Worm (Caenorhabditis elegans) whole organism, mixed stage, embryonic: ENCODE measurements around the gene srh-293.

Source experiments
- M03D4.4 ChIP-seq: sonication (generic microtip); optimal IDR thresholded peaks from 2 replicates; lab custom pipeline; 2017; ENCODE audit warnings: mild to moderate bottlenecking, missing genetic modification characterization, missing compliant biosample characterization
- bed-3 ChIP-seq: fragments of 200-800 bp; sonication (Bioruptor generic); optimal IDR thresholded peaks from 3 replicates; lab custom pipeline; 2018; ENCODE audit warnings: mild to moderate bottlenecking, missing genetic modification characterization, moderate library complexity, missing compliant biosample characterization
- blmp-1 ChIP-seq: fragments of 150-350 bp; optimal IDR thresholded peaks from 2 replicates; lab custom pipeline; 2014; ENCODE audit warnings: missing biosample characterization, missing genetic modification characterization
- ceh-39 ChIP-seq: fragments of 150-350 bp; optimal IDR thresholded peaks from 2 replicates; lab custom pipeline; 2014; ENCODE audit warnings: missing biosample characterization, missing genetic modification characterization
- ceh-83 ChIP-seq: fragments of 200-800 bp; sonication (Bioruptor generic); optimal IDR thresholded peaks from 2 replicates; lab custom pipeline; 2018; ENCODE audit warnings: mild to moderate bottlenecking, missing genetic modification characterization, missing compliant biosample characterization
- ces-1 ChIP-seq: fragments of 150-350 bp; optimal IDR thresholded peaks from 2 replicates; lab custom pipeline; 2014; ENCODE audit warnings: missing biosample characterization, missing genetic modification reagents, missing genetic modification characterization
- cnd-1 ChIP-seq: fragments of 200-800 bp; sonication (Bioruptor generic); optimal IDR thresholded peaks from 2 replicates; lab custom pipeline; 2018; ENCODE audit warnings: mild to moderate bottlenecking, missing genetic modification characterization, missing compliant biosample characterization
- elt-1 ChIP-seq: sonication (generic microtip); optimal IDR thresholded peaks from 2 replicates; lab custom pipeline; 2017; ENCODE audit warnings: missing genetic modification characterization, mild to moderate bottlenecking, missing compliant biosample characterization, antibody characterized with exemption, moderate library complexity, borderline replicate concordance; ENCODE audit not compliant: insufficient read depth
- flh-1 ChIP-seq: fragments of 200-800 bp; sonication (Bioruptor generic); optimal IDR thresholded peaks from 2 replicates; lab custom pipeline; 2018; ENCODE audit warnings: mild to moderate bottlenecking, missing genetic modification characterization, moderate library complexity, missing compliant biosample characterization
- hlh-1 ChIP-seq: fragments of 150-350 bp; optimal IDR thresholded peaks from 2 replicates; lab custom pipeline; 2014; ENCODE audit warnings: missing biosample characterization, missing genetic modification reagents, missing genetic modification characterization
- lin-32 ChIP-seq: fragments of 200-800 bp; sonication (Bioruptor generic); optimal IDR thresholded peaks from 2 replicates; lab custom pipeline; 2018; ENCODE audit warnings: mild to moderate bottlenecking, missing genetic modification characterization, missing compliant biosample characterization
- lsy-2 ChIP-seq: fragments of 150-350 bp; optimal IDR thresholded peaks from 2 replicates; lab custom pipeline; 2014; ENCODE audit warnings: missing biosample characterization, missing genetic modification characterization
- mab-5 ChIP-seq: fragments of 150-350 bp; optimal IDR thresholded peaks from 2 replicates; lab custom pipeline; 2014; ENCODE audit warnings: missing biosample characterization, missing genetic modification characterization
- mep-1 ChIP-seq: fragments of 150-350 bp; optimal IDR thresholded peaks from 2 replicates; lab custom pipeline; 2017; ENCODE audit warnings: missing biosample characterization, missing genetic modification reagents, missing genetic modification characterization, inconsistent platforms
- mls-2 ChIP-seq: sonication (generic microtip); optimal IDR thresholded peaks from 2 replicates; lab custom pipeline; 2016; ENCODE audit warnings: mild to moderate bottlenecking, missing genetic modification characterization, moderate library complexity, missing compliant biosample characterization
- nhr-12 ChIP-seq: fragments of 150-350 bp; optimal IDR thresholded peaks from 2 replicates; lab custom pipeline; 2014; ENCODE audit warnings: missing biosample characterization, missing genetic modification characterization
- nhr-2 ChIP-seq: fragments of 150-350 bp; optimal IDR thresholded peaks from 2 replicates; lab custom pipeline; 2014; ENCODE audit warnings: missing biosample characterization, missing genetic modification characterization
- nhr-237 ChIP-seq: fragments of 150-350 bp; optimal IDR thresholded peaks from 2 replicates; lab custom pipeline; 2014; ENCODE audit warnings: missing biosample characterization, missing genetic modification characterization
- nhr-28 ChIP-seq: fragments of 150-350 bp; optimal IDR thresholded peaks from 2 replicates; lab custom pipeline; 2014; ENCODE audit warnings: missing biosample characterization, missing genetic modification characterization
- pha-4 ChIP-seq: fragments of 150-350 bp; optimal IDR thresholded peaks from 2 replicates; lab custom pipeline; 2018; ENCODE audit warnings: missing biosample characterization, missing genetic modification reagents, missing genetic modification characterization
- sem-2 ChIP-seq: fragments of 200-800 bp; sonication (Bioruptor generic); optimal IDR thresholded peaks from 2 replicates; lab custom pipeline; 2018; ENCODE audit warnings: mild to moderate bottlenecking, missing genetic modification characterization, missing compliant biosample characterization
- snpc-4 ChIP-seq: fragments of 150-350 bp; optimal IDR thresholded peaks from 2 replicates; lab custom pipeline; 2014; ENCODE audit warnings: missing biosample characterization, missing genetic modification characterization
- sptf-1 ChIP-seq: sonication (generic microtip); optimal IDR thresholded peaks from 2 replicates; lab custom pipeline; 2017; ENCODE audit warnings: mild to moderate bottlenecking, missing genetic modification characterization, moderate library complexity, missing compliant biosample characterization
- tbx-8 ChIP-seq: fragments of 200-800 bp; sonication (Bioruptor generic); optimal IDR thresholded peaks from 2 replicates; lab custom pipeline; 2018; ENCODE audit warnings: mild to moderate bottlenecking, missing genetic modification characterization, moderate library complexity, missing compliant biosample characterization
- unc-39 ChIP-seq: fragments of 150-350 bp; optimal IDR thresholded peaks from 2 replicates; lab custom pipeline; 2014; ENCODE audit warnings: missing biosample characterization, missing genetic modification characterization
- zip-8 ChIP-seq: fragments of 150-350 bp; optimal IDR thresholded peaks from 2 replicates; lab custom pipeline; 2014; ENCODE audit warnings: missing biosample characterization, missing genetic modification characterization
- ztf-11 ChIP-seq: fragments of 150-350 bp; optimal IDR thresholded peaks from 2 replicates; lab custom pipeline; 2014; ENCODE audit warnings: missing biosample characterization, missing genetic modification characterization

Gene srh-293

ce11 chrV:15879508-15879907 lies 13.6 kb downstream of the srh-293 start, which contains the start of gene nhr-84:
Gene nhr-84 (minus strand): TSS chrV:15879608.
- TF ChIP-seq blmp-1 (tag; lab: Kevin White, UChicago) (no peak), ceh-83 (no peak), tbx-8 (GFP tag; lab: Kevin White, UChicago) (no peak), bed-3 (GFP tag; lab: Kevin White, UChicago) (no peak), cnd-1 (tag; lab: Kevin White, UChicago) (no peak), flh-1 (GFP tag; lab: Kevin White, UChicago) (no peak), lin-32 (no peak), ceh-39 (tag; lab: Kevin White, UChicago) (no peak), lsy-2 (no peak), pha-4 (tag; lab: Kevin White, UChicago) (no peak)

ce11 chrV:15880033-15880432 lies 14.1 kb downstream of the srh-293 start:
- TF ChIP-seq snpc-4 (tag; lab: Kevin White, UChicago) (no peak), unc-39 (tag; lab: Kevin White, UChicago) (no peak), cnd-1 (tag; lab: Kevin White, UChicago) (no peak), ztf-11 (no peak), mab-5 (no peak), ces-1 (no peak), hlh-1 (tag; lab: Kevin White, UChicago) (no peak), tbx-8 (GFP tag; lab: Kevin White, UChicago) (no peak), ceh-83 (no peak), nhr-12 (tag; lab: Kevin White, UChicago) (no peak), ceh-39 (tag; lab: Kevin White, UChicago) (no peak), pha-4 (tag; lab: Kevin White, UChicago) (no peak), mep-1 (tag; lab: Kevin White, UChicago) (no peak), zip-8 (no peak), bed-3 (GFP tag; lab: Kevin White, UChicago) (no peak)

ce11 chrV:15880705-15881104 lies 14.8 kb downstream of the srh-293 start:
- no peak for TF ChIP-seq elt-1
- no peak for TF ChIP-seq cnd-1 (tag; lab: Kevin White, UChicago)
- peak; percentile 57 for TF ChIP-seq nhr-237 (tag; lab: Kevin White, UChicago)
- no peak for TF ChIP-seq zip-8
- TF ChIP-seq, all 35 proteins: peak for 1

ce11 chrV:15884698-15885097 lies 18.8 kb downstream of the srh-293 start, which contains the start of gene oac-42:
Gene oac-42 (minus strand): TSS chrV:15884798.
- TF ChIP-seq hlh-1 (tag; lab: Kevin White, UChicago): no peak
- no peak for TF ChIP-seq ceh-39 (tag; lab: Kevin White, UChicago)
- no peak for TF ChIP-seq mls-2 (tag; lab: Kevin White, UChicago)
- no peak for TF ChIP-seq M03D4.4 (tag; lab: Kevin White, UChicago)
- no peak for TF ChIP-seq bed-3 (GFP tag; lab: Kevin White, UChicago)
- no peak for TF ChIP-seq ces-1
- no peak for TF ChIP-seq mab-5
- TF ChIP-seq nhr-12 (tag; lab: Kevin White, UChicago): no peak
- TF ChIP-seq ztf-11: no peak

- TF ChIP-seq sptf-1 (tag; lab: Kevin White, UChicago): no peak
- TF ChIP-seq nhr-28 (tag; lab: Kevin White, UChicago): no peak
- no peak for TF ChIP-seq snpc-4 (tag; lab: Kevin White, UChicago)
These were observed 20.0 kb downstream of the srh-293 start, which contains the start of gene T06C12.9 for ce11 chrV:15885967-15886366. Gene T06C12.9 (minus strand): TSS chrV:15886067.

- TF ChIP-seq ceh-83: no peak
- no peak for TF ChIP-seq nhr-12 (tag; lab: Kevin White, UChicago)
- TF ChIP-seq nhr-2 (tag; lab: Kevin White, UChicago): no peak
- TF ChIP-seq sem-2 (GFP tag; lab: Kevin White, UChicago): no peak
- no peak for TF ChIP-seq ztf-11
- TF ChIP-seq zip-8: no peak
- no peak for TF ChIP-seq blmp-1 (tag; lab: Kevin White, UChicago)
- no peak for TF ChIP-seq M03D4.4 (tag; lab: Kevin White, UChicago)
- no peak for TF ChIP-seq snpc-4 (tag; lab: Kevin White, UChicago)
- TF ChIP-seq nhr-28 (tag; lab: Kevin White, UChicago): no peak
- TF ChIP-seq lin-32: no peak
- TF ChIP-seq, all 35 proteins: peak for 0
These were observed 21.9 kb downstream of the srh-293 start for ce11 chrV:15887708-15888295.
